Fruit fly (Drosophila melanogaster) whole organism, embryonic: Measurements from ENCODE around the gene CG32772.

Source experiments
- ATbp ChIP-seq: fragments of 200-800 bp; sonication (Bioruptor generic); optimal IDR thresholded peaks from 2 replicates; lab custom pipeline; 2017; ENCODE audit warnings: missing biosample characterization, mild to moderate bottlenecking, missing genetic modification characterization, missing genetic modification reagents
- Atf3 ChIP-seq: fragments of 200-800 bp; sonication (Bioruptor generic); optimal IDR thresholded peaks from 3 replicates; lab custom pipeline; 2016; ENCODE audit warnings: missing biosample characterization, missing genetic modification characterization
- Bteb2 ChIP-seq: fragments of 200-800 bp; sonication (Bioruptor generic); optimal IDR thresholded peaks from 2 replicates; lab custom pipeline; 2016; ENCODE audit warnings: missing biosample characterization, missing genetic modification characterization
- CG12391 ChIP-seq: fragments of 200-800 bp; sonication (Bioruptor generic); optimal IDR thresholded peaks from 3 replicates; lab custom pipeline; 2018; ENCODE audit warnings: missing biosample characterization, mild to moderate bottlenecking, missing genetic modification characterization, moderate library complexity
- CG12659 ChIP-seq: fragments of 200-800 bp; sonication (Bioruptor generic); optimal IDR thresholded peaks from 3 replicates; lab custom pipeline; 2017; ENCODE audit warnings: mild to moderate bottlenecking, missing biosample characterization, missing genetic modification reagents, missing genetic modification characterization
- CG12744 ChIP-seq: fragments of 200-800 bp; sonication (Bioruptor generic); optimal IDR thresholded peaks from 2 replicates; lab custom pipeline; 2016; ENCODE audit warnings: missing biosample characterization, missing genetic modification characterization
- CG14441 ChIP-seq: fragments of 200-800 bp; sonication (Bioruptor generic); IDR thresholded peaks from 2 replicates; pipeline ENCODE4 v1.3.6; 2022; ENCODE audit warnings: missing biosample characterization, missing genetic modification characterization
- CG17328 ChIP-seq: fragments of 200-800 bp; sonication (Bioruptor generic); IDR thresholded peaks from 2 replicates; pipeline ENCODE4 v1.3.6; 2022; ENCODE audit warnings: missing biosample characterization, missing genetic modification characterization
- CG30020 ChIP-seq: fragments of 200-800 bp; optimal IDR thresholded peaks from 2 replicates; lab custom pipeline; 2019; ENCODE audit warnings: missing biosample characterization, mild to moderate bottlenecking, missing genetic modification characterization, moderate library complexity
- CG33213 ChIP-seq: fragments of 200-800 bp; sonication (Bioruptor generic); optimal IDR thresholded peaks from 3 replicates; lab custom pipeline; 2016; ENCODE audit warnings: missing biosample characterization, missing genetic modification characterization
- CG4730 ChIP-seq: fragments of 200-800 bp; sonication (Bioruptor generic); IDR thresholded peaks from 2 replicates; pipeline ENCODE4 v1.3.6; 2022; ENCODE audit warnings: missing biosample characterization, missing genetic modification characterization
- CG7963 ChIP-seq: fragments of 200-800 bp; sonication (Bioruptor generic); IDR thresholded peaks from 3 replicates; pipeline ENCODE4 v1.3.6; 2022; ENCODE audit warnings: missing biosample characterization, missing genetic modification characterization; ENCODE audit not compliant: partially characterized antibody
- CG9797 ChIP-seq: fragments of 200-800 bp; sonication (Bioruptor generic); optimal IDR thresholded peaks from 3 replicates; lab custom pipeline; 2018; ENCODE audit warnings: missing biosample characterization, mild to moderate bottlenecking, missing genetic modification characterization
- CkIIα-i1 ChIP-seq: fragments of 200-800 bp; sonication (Bioruptor generic); IDR thresholded peaks from 2 replicates; pipeline ENCODE4 v1.3.6; 2022; ENCODE audit warnings: missing biosample characterization, missing genetic modification characterization
- D19A ChIP-seq: fragments of 200-800 bp; optimal IDR thresholded peaks from 3 replicates; lab custom pipeline; 2019; ENCODE audit warnings: missing biosample characterization, mild to moderate bottlenecking, missing genetic modification characterization, moderate library complexity
- Dip3 ChIP-seq: fragments of 200-800 bp; sonication (Bioruptor generic); optimal IDR thresholded peaks from 3 replicates; lab custom pipeline; 2016; ENCODE audit warnings: missing biosample characterization, missing genetic modification characterization
- Dp ChIP-seq: fragments of 200-800 bp; sonication (Bioruptor generic); optimal IDR thresholded peaks from 2 replicates; lab custom pipeline; 2018; ENCODE audit warnings: missing biosample characterization, mild to moderate bottlenecking, missing genetic modification characterization, moderate library complexity
- HLH3B ChIP-seq: fragments of 200-800 bp; sonication (Bioruptor generic); IDR thresholded peaks from 2 replicates; pipeline ENCODE4 v1.3.6; 2022; ENCODE audit warnings: missing biosample characterization, missing genetic modification characterization
- HLHmδ ChIP-seq: fragments of 200-800 bp; sonication (Bioruptor generic); optimal IDR thresholded peaks from 2 replicates; lab custom pipeline; 2018; ENCODE audit warnings: missing biosample characterization, mild to moderate bottlenecking, missing genetic modification characterization, moderate library complexity
- Hey ChIP-seq: fragments of 200-800 bp; sonication (Bioruptor generic); optimal IDR thresholded peaks from 3 replicates; lab custom pipeline; 2018; ENCODE audit warnings: missing biosample characterization, mild to moderate bottlenecking, missing genetic modification characterization
- Jarid2 ChIP-seq: fragments of 200-800 bp; sonication (Bioruptor generic); optimal IDR thresholded peaks from 3 replicates; lab custom pipeline; 2017; ENCODE audit warnings: mild to moderate bottlenecking, missing biosample characterization, missing genetic modification reagents, missing genetic modification characterization
- Kr ChIP-seq: fragments of 200-800 bp; sonication (Bioruptor generic); optimal IDR thresholded peaks from 2 replicates; lab custom pipeline; 2017; ENCODE audit warnings: missing biosample characterization, mild to moderate bottlenecking, missing genetic modification characterization
- Lhr ChIP-seq: fragments of 200-800 bp; sonication (Bioruptor generic); optimal IDR thresholded peaks from 3 replicates; lab custom pipeline; 2017; ENCODE audit warnings: mild to moderate bottlenecking, missing biosample characterization, missing genetic modification reagents, missing genetic modification characterization
- Oli ChIP-seq: fragments of 200-800 bp; sonication (Bioruptor generic); optimal IDR thresholded peaks from 2 replicates; lab custom pipeline; 2018; ENCODE audit warnings: missing biosample characterization, mild to moderate bottlenecking, missing genetic modification characterization, moderate library complexity
- Pdp1 ChIP-seq, 2 experiments: fragments of 200-800 bp; sonication (Bioruptor generic); optimal IDR thresholded peaks; 3 replicates each; lab custom pipeline; 2016; ENCODE audit warnings: missing biosample characterization in 2 of 2, missing genetic modification characterization in 2 of 2, mild to moderate bottlenecking in 1 of 2, moderate library complexity in 1 of 2
- Rfx ChIP-seq: fragments of 200-800 bp; sonication (Bioruptor generic); IDR thresholded peaks from 2 replicates; pipeline ENCODE4 v1.3.6; 2022; ENCODE audit warnings: missing biosample characterization, missing genetic modification characterization
- Six4 ChIP-seq: fragments of 200-800 bp; sonication (Bioruptor generic); optimal IDR thresholded peaks from 2 replicates; lab custom pipeline; 2016; ENCODE audit warnings: missing biosample characterization, missing genetic modification characterization
- Trl ChIP-seq, 3 experiments: fragments of >200 bp in 2 of 3; fragments of 200-800 bp in 1 of 3; sonication (Bioruptor generic) in 1 of 3; optimal IDR thresholded peaks; 2 replicates in 1 of 3; 3 replicates in 2 of 3; lab custom pipeline; 2016 to 2017; ENCODE audit warnings: missing biosample characterization in 1 of 3, missing genetic modification characterization in 1 of 3
- ac ChIP-seq: fragments of 200-800 bp; sonication (Bioruptor generic); optimal IDR thresholded peaks from 3 replicates; lab custom pipeline; 2017; ENCODE audit warnings: missing biosample characterization, mild to moderate bottlenecking, missing genetic modification characterization
- bab2 ChIP-seq: fragments of 200-800 bp; sonication (Bioruptor generic); optimal IDR thresholded peaks from 2 replicates; lab custom pipeline; 2016; ENCODE audit warnings: missing biosample characterization, missing genetic modification characterization
- caup ChIP-seq: fragments of 200-800 bp; sonication (Bioruptor generic); optimal IDR thresholded peaks from 3 replicates; lab custom pipeline; 2017; ENCODE audit warnings: missing biosample characterization, mild to moderate bottlenecking, missing genetic modification characterization, moderate library complexity; ENCODE audit not compliant: severe bottlenecking
- chm ChIP-seq: fragments of 200-800 bp; sonication (Bioruptor generic); IDR thresholded peaks from 2 replicates; pipeline ENCODE4 v1.3.6; 2022; ENCODE audit warnings: missing biosample characterization, missing genetic modification characterization
- emc ChIP-seq: fragments of 200-800 bp; sonication (Bioruptor generic); optimal IDR thresholded peaks from 2 replicates; lab custom pipeline; 2016; ENCODE audit warnings: missing biosample characterization, missing genetic modification characterization
- fd64A ChIP-seq: fragments of 200-800 bp; sonication (Bioruptor generic); optimal IDR thresholded peaks from 3 replicates; lab custom pipeline; 2018; ENCODE audit warnings: missing biosample characterization, mild to moderate bottlenecking, missing genetic modification characterization
- fu2 ChIP-seq: fragments of 200-800 bp; sonication (Bioruptor generic); optimal IDR thresholded peaks from 2 replicates; lab custom pipeline; 2016; ENCODE audit warnings: missing biosample characterization, missing genetic modification characterization
- luna ChIP-seq: fragments of 200-800 bp; sonication (Bioruptor generic); optimal IDR thresholded peaks from 2 replicates; lab custom pipeline; 2016; ENCODE audit warnings: missing biosample characterization, missing genetic modification characterization
- onecut ChIP-seq: fragments of 200-800 bp; sonication (Bioruptor generic); IDR thresholded peaks from 2 replicates; pipeline ENCODE4 v1.3.6; 2022; ENCODE audit warnings: missing biosample characterization, missing genetic modification characterization
- pros ChIP-seq: fragments of 200-800 bp; sonication (Bioruptor generic); optimal IDR thresholded peaks from 3 replicates; lab custom pipeline; 2019; ENCODE audit warnings: missing biosample characterization, mild to moderate bottlenecking, missing genetic modification characterization, moderate library complexity
- pzg ChIP-seq: fragments of 200-800 bp; sonication (Bioruptor generic); optimal IDR thresholded peaks from 3 replicates; lab custom pipeline; 2018; ENCODE audit warnings: missing biosample characterization, mild to moderate bottlenecking, missing genetic modification characterization, moderate library complexity
- rib ChIP-seq: fragments of 200-800 bp; sonication (Bioruptor generic); IDR thresholded peaks from 2 replicates; pipeline ENCODE4 v1.3.6; 2022; ENCODE audit warnings: missing biosample characterization, missing genetic modification characterization
- run ChIP-seq: fragments of 200-800 bp; sonication (Bioruptor generic); optimal IDR thresholded peaks from 3 replicates; lab custom pipeline; 2018; ENCODE audit warnings: missing biosample characterization, mild to moderate bottlenecking, missing genetic modification characterization
- sima ChIP-seq: fragments of 200-800 bp; sonication (Bioruptor generic); optimal IDR thresholded peaks from 2 replicates; lab custom pipeline; 2016; ENCODE audit warnings: missing biosample characterization, missing genetic modification characterization
- ssp ChIP-seq: fragments of 200-800 bp; sonication (Bioruptor generic); IDR thresholded peaks from 2 replicates; pipeline ENCODE4 v1.3.6; 2022; ENCODE audit warnings: missing biosample characterization, missing genetic modification characterization
- sug ChIP-seq: fragments of 200-800 bp; optimal IDR thresholded peaks from 2 replicates; lab custom pipeline; 2019; ENCODE audit warnings: missing biosample characterization, mild to moderate bottlenecking, missing genetic modification characterization, moderate library complexity
- ttk ChIP-seq: fragments of 200-800 bp; sonication (Bioruptor generic); IDR thresholded peaks from 2 replicates; pipeline ENCODE4 v2.1.2; 2022; ENCODE audit warnings: missing biosample characterization, missing genetic modification characterization
- twi ChIP-seq: fragments of 200-800 bp; optimal IDR thresholded peaks from 2 replicates; lab custom pipeline; 2019; ENCODE audit warnings: missing biosample characterization, mild to moderate bottlenecking, missing genetic modification characterization, moderate library complexity
- vfl ChIP-seq: fragments of 200-800 bp; sonication (Bioruptor generic); optimal IDR thresholded peaks from 2 replicates; lab custom pipeline; 2016; ENCODE audit warnings: missing biosample characterization, missing genetic modification characterization
- zen ChIP-seq: fragments of 200-800 bp; sonication (Bioruptor generic); optimal IDR thresholded peaks from 3 replicates; lab custom pipeline; 2018; ENCODE audit warnings: missing biosample characterization, mild to moderate bottlenecking, missing genetic modification characterization, moderate library complexity
- zen2 ChIP-seq: fragments of 200-800 bp; sonication (Bioruptor generic); IDR thresholded peaks from 3 replicates; pipeline ENCODE4 v1.3.6; 2022; ENCODE audit warnings: missing biosample characterization, missing genetic modification characterization; ENCODE audit not compliant: partially characterized antibody

CG32772 gene

DNA sequence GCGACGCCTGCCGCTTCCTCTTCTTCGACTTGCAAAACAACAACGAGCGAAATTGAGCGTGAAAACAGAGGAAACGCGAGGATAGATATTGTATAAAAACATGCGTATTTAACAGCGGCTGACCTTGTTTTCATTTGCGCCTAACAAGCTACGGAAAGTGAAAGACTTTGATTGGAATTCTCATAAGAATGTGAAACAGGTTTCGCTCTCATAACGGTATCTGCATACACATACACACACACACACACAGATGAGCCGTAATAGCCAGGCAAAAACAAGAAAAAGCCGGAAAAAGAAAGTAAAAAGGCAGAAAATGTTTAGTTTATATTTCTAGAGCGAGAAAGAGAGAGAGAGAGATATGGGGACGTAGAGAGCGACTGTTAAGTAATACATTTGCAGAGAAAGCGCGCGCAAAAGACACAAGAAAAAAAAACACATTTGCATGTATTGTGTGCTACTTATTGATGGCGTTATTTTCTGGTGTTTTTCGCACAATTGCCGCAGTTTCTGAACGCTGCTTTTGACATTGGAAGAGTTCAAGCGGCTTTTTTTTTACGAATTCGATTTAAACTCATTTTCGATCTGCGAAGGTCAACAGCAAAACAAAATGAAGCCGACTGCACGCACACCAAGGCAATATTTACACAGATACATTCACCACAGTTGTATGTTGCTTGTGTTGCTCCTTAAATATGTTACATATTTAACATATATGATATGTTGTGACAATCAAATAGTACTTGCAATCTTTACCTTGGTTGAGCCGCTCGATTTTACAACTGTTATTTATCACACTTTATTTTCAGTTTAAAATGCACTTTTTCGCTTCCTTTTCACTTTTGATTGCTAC is 28.5 kb downstream of the CG32772 start (continued):
- TF ChIP-seq sima, result no peak
- no peak for TF ChIP-seq fd64A (GFP tag; lab: Kevin White, UChicago)
- no peak for TF ChIP-seq CG12744 (GFP tag; lab: Kevin White, UChicago)
- TF ChIP-seq Jarid2 (GFP tag; lab: Kevin White, UChicago), result no peak
- TF ChIP-seq onecut, result no peak
- TF ChIP-seq rib, result no peak
- TF ChIP-seq CG12659, result peak; percentile 25
- no peak for TF ChIP-seq zen (tag; lab: Kevin White, UChicago)
- no peak for TF ChIP-seq ac
- TF ChIP-seq pros, result no peak
- no peak for TF ChIP-seq caup
- TF ChIP-seq CG12391 (tag; lab: Kevin White, UChicago), result no peak
- no peak for TF ChIP-seq Hey
- TF ChIP-seq Lhr (GFP tag; lab: Kevin White, UChicago), result no peak
- no peak for TF ChIP-seq luna (GFP tag; lab: Kevin White, UChicago)
- TF ChIP-seq ttk (GFP tag; lab: Robert Waterston, UW), result no peak
- no peak for TF ChIP-seq CG17328 (GFP tag; lab: Robert Waterston, UW)
- TF ChIP-seq zen2, result no peak
- TF ChIP-seq chm (GFP tag; lab: Robert Waterston, UW), result no peak
- no peak for TF ChIP-seq HLH3B
- TF ChIP-seq pzg, result no peak
- peak in 1 of 2 experiments; percentile 82 for TF ChIP-seq Pdp1 (GFP tag; optimal IDR thresholded peaks at IDR 0.05; lab: Kevin White, UChicago)
- TF ChIP-seq Bteb2 (GFP tag; lab: Kevin White, UChicago), result no peak
- no peak for TF ChIP-seq Dp (GFP tag; lab: Kevin White, UChicago)
- no peak for TF ChIP-seq HLHmδ (GFP tag; lab: Kevin White, UChicago)
- no peak for TF ChIP-seq ATbp (GFP tag; lab: Kevin White, UChicago)
- no peak for TF ChIP-seq Atf3 (GFP tag; lab: Kevin White, UChicago)
- TF ChIP-seq D19A (tag; lab: Kevin White, UChicago), result no peak
- TF ChIP-seq twi (tag; lab: Kevin White, UChicago), result no peak
- no peak for TF ChIP-seq Kr (GFP tag; lab: Kevin White, UChicago)
- no peak for TF ChIP-seq fu2
- no peak for TF ChIP-seq ssp
- TF ChIP-seq sug (tag; lab: Kevin White, UChicago), result no peak
- TF ChIP-seq Rfx (GFP tag; lab: Robert Waterston, UW), result no peak
- TF ChIP-seq Dip3 (GFP tag; lab: Kevin White, UChicago), result no peak
- TF ChIP-seq Trl (optimal IDR thresholded peaks at IDR 0.05; lab: Kevin White, UChicago), result peak; percentile 28 to 69
- no peak for TF ChIP-seq Trl (GFP tag; optimal IDR thresholded peaks at IDR 0.05; lab: Kevin White, UChicago)
- TF ChIP-seq CG14441, result no peak
- no peak for TF ChIP-seq bab2
- TF ChIP-seq run (tag; lab: Kevin White, UChicago), result no peak
- TF ChIP-seq Oli, result no peak
- TF ChIP-seq Six4 (GFP tag; lab: Kevin White, UChicago), result no peak
- no peak for TF ChIP-seq CG7963 (GFP tag; lab: Robert Waterston, UW)
- TF ChIP-seq CG4730, result no peak
- TF ChIP-seq vfl (GFP tag; lab: Kevin White, UChicago), result no peak
- no peak for TF ChIP-seq CG9797
- no peak for TF ChIP-seq CkIIα-i1 (GFP tag; lab: Robert Waterston, UW)
- TF ChIP-seq CG30020, result no peak
- no peak for TF ChIP-seq emc (GFP tag; lab: Kevin White, UChicago)
- TF ChIP-seq CG33213 (GFP tag; lab: Kevin White, UChicago), result no peak
